Worm (Caenorhabditis elegans): Measurements from ENCODE around the gene rpl-7A.

- no peak for TF ChIP-seq ttx-3 (tag; optimal IDR thresholded peaks at IDR 0.05)
- TF ChIP-seq ama-1 (optimal IDR thresholded peaks at IDR 0.05), result no peak
- no peak for TF ChIP-seq unc-86 (tag; optimal IDR thresholded peaks at IDR 0.05)
- no peak for TF ChIP-seq ceh-48 (tag; optimal IDR thresholded peaks at IDR 0.05)
- TF ChIP-seq lin-11 (tag; optimal IDR thresholded peaks at IDR 0.05), result no peak
- no peak for TF ChIP-seq F13H6.1 (tag; optimal IDR thresholded peaks at IDR 0.05)
- TF ChIP-seq sox-2 (GFP tag; IDR thresholded peaks at IDR 0.05), result no peak
Observed at ce11 chrIV:4408714-4409113, 18.3 kb upstream of the rpl-7A start.

Data from whole organism, late embryonic.